Fruit fly (Drosophila melanogaster) whole organism, embryonic: ENCODE data around the gene Cyp4d1.

Experiments
- BEAF-32 ChIP-seq: fragments of 200-800 bp; sonication (Bioruptor generic); optimal IDR thresholded peaks from 3 replicates; lab custom pipeline; 2017; ENCODE audit warnings: missing biosample characterization, missing genetic modification characterization, mild to moderate bottlenecking, moderate library complexity, missing genetic modification reagents
- CG14860 ChIP-seq: fragments of 200-800 bp; sonication (Bioruptor generic); IDR thresholded peaks from 3 replicates; pipeline ENCODE4 v1.3.6; 2022; ENCODE audit warnings: missing biosample characterization, missing genetic modification characterization; ENCODE audit not compliant: partially characterized antibody
- CG1647 ChIP-seq: fragments of 200-800 bp; sonication (Bioruptor generic); optimal IDR thresholded peaks from 3 replicates; lab custom pipeline; 2016; ENCODE audit warnings: missing biosample characterization, missing genetic modification characterization
- CG17829 ChIP-seq: fragments of 200-800 bp; optimal IDR thresholded peaks from 2 replicates; lab custom pipeline; 2019; ENCODE audit warnings: missing biosample characterization, mild to moderate bottlenecking, missing genetic modification characterization, moderate library complexity
- CG2129 ChIP-seq: fragments of 200-800 bp; sonication (Bioruptor generic); IDR thresholded peaks from 2 replicates; pipeline ENCODE4 v1.3.6; 2022; ENCODE audit warnings: missing biosample characterization, missing genetic modification characterization; ENCODE audit not compliant: partially characterized antibody
- CG30403 ChIP-seq: fragments of 200-800 bp; sonication (Bioruptor generic); optimal IDR thresholded peaks from 3 replicates; lab custom pipeline; 2016; ENCODE audit warnings: missing biosample characterization, missing genetic modification characterization
- CG33557 ChIP-seq: fragments of 200-800 bp; sonication (Bioruptor generic); optimal IDR thresholded peaks from 2 replicates; lab custom pipeline; 2019; ENCODE audit warnings: missing biosample characterization, mild to moderate bottlenecking, missing genetic modification characterization, moderate library complexity
- CG4424 ChIP-seq: fragments of 200-800 bp; sonication (Bioruptor generic); optimal IDR thresholded peaks from 3 replicates; lab custom pipeline; 2016; ENCODE audit warnings: missing biosample characterization, missing genetic modification characterization
- CG4617 ChIP-seq: fragments of 200-800 bp; sonication (Bioruptor generic); optimal IDR thresholded peaks from 3 replicates; lab custom pipeline; 2016; ENCODE audit warnings: missing biosample characterization, missing genetic modification characterization, borderline replicate concordance
- CG6254 ChIP-seq: fragments of 200-800 bp; sonication (Bioruptor generic); optimal IDR thresholded peaks from 3 replicates; lab custom pipeline; 2017; ENCODE audit warnings: mild to moderate bottlenecking, missing biosample characterization, missing genetic modification reagents, missing genetic modification characterization
- CG6272 ChIP-seq: fragments of 200-800 bp; sonication (Bioruptor generic); IDR thresholded peaks from 2 replicates; pipeline ENCODE4 v1.3.6; 2022; ENCODE audit warnings: missing biosample characterization, missing genetic modification characterization
- CG6654 ChIP-seq: fragments of 200-800 bp; sonication (Bioruptor generic); optimal IDR thresholded peaks from 2 replicates; lab custom pipeline; 2017; ENCODE audit warnings: missing biosample characterization, mild to moderate bottlenecking, missing genetic modification characterization
- CG6791 ChIP-seq: fragments of 200-800 bp; sonication (Bioruptor generic); IDR thresholded peaks from 3 replicates; pipeline ENCODE4 v1.3.6; 2022; ENCODE audit warnings: missing biosample characterization, missing genetic modification characterization; ENCODE audit not compliant: partially characterized antibody
- CG9797 ChIP-seq: fragments of 200-800 bp; sonication (Bioruptor generic); optimal IDR thresholded peaks from 3 replicates; lab custom pipeline; 2018; ENCODE audit warnings: missing biosample characterization, mild to moderate bottlenecking, missing genetic modification characterization
- CoRest ChIP-seq: fragments of 200-800 bp; sonication (Bioruptor generic); optimal IDR thresholded peaks from 3 replicates; lab custom pipeline; 2018; ENCODE audit warnings: missing biosample characterization, mild to moderate bottlenecking, missing genetic modification characterization, moderate library complexity
- D19A ChIP-seq: fragments of 200-800 bp; optimal IDR thresholded peaks from 3 replicates; lab custom pipeline; 2019; ENCODE audit warnings: missing biosample characterization, mild to moderate bottlenecking, missing genetic modification characterization, moderate library complexity
- Dad ChIP-seq: fragments of 200-800 bp; sonication (Bioruptor generic); optimal IDR thresholded peaks from 3 replicates; lab custom pipeline; 2016; ENCODE audit warnings: missing biosample characterization, missing genetic modification characterization
- Dbx ChIP-seq: fragments of 200-800 bp; sonication (Bioruptor generic); IDR thresholded peaks from 3 replicates; pipeline ENCODE4 v1.3.6; 2022; ENCODE audit warnings: missing biosample characterization, missing genetic modification characterization
- Dp ChIP-seq: fragments of 200-800 bp; sonication (Bioruptor generic); optimal IDR thresholded peaks from 2 replicates; lab custom pipeline; 2018; ENCODE audit warnings: missing biosample characterization, mild to moderate bottlenecking, missing genetic modification characterization, moderate library complexity
- ERR ChIP-seq: fragments of 200-800 bp; sonication (Bioruptor generic); optimal IDR thresholded peaks from 2 replicates; lab custom pipeline; 2016; ENCODE audit warnings: missing biosample characterization, missing genetic modification characterization
- Gsc ChIP-seq: fragments of 200-800 bp; sonication (Bioruptor generic); IDR thresholded peaks from 2 replicates; pipeline ENCODE4 v1.3.6; 2022; ENCODE audit warnings: missing biosample characterization, missing genetic modification characterization
- HLH4C ChIP-seq: fragments of 200-800 bp; sonication (Bioruptor generic); IDR thresholded peaks from 3 replicates; pipeline ENCODE4 v1.3.6; 2022; ENCODE audit warnings: missing biosample characterization, missing genetic modification characterization; ENCODE audit not compliant: partially characterized antibody
- Hmr ChIP-seq: fragments of 200-800 bp; sonication (Bioruptor generic); optimal IDR thresholded peaks from 3 replicates; lab custom pipeline; 2017; ENCODE audit warnings: mild to moderate bottlenecking, missing biosample characterization, missing genetic modification reagents, missing genetic modification characterization
- Myb ChIP-seq: fragments of 200-800 bp; sonication (Bioruptor generic); optimal IDR thresholded peaks from 2 replicates; lab custom pipeline; 2016; ENCODE audit warnings: missing biosample characterization, missing genetic modification characterization
- NFAT ChIP-seq: fragments of 200-800 bp; sonication (Bioruptor generic); IDR thresholded peaks from 2 replicates; pipeline ENCODE4 v1.3.6; 2022; ENCODE audit warnings: missing biosample characterization, missing genetic modification characterization
- PHDP ChIP-seq: fragments of 200-800 bp; sonication (Bioruptor generic); optimal IDR thresholded peaks from 3 replicates; lab custom pipeline; 2018; ENCODE audit warnings: missing biosample characterization, mild to moderate bottlenecking, missing genetic modification characterization, moderate library complexity
- Ssrp ChIP-seq: fragments of 200-800 bp; sonication (Bioruptor generic); optimal IDR thresholded peaks from 2 replicates; lab custom pipeline; 2018; ENCODE audit warnings: missing biosample characterization, mild to moderate bottlenecking, missing genetic modification characterization, moderate library complexity
- Stat92E ChIP-seq, 3 experiments: fragments of >200 bp in 2 of 3; fragments of 200-800 bp in 1 of 3; sonication (Bioruptor generic) in 1 of 3; optimal IDR thresholded peaks; 2 replicates each; lab custom pipeline; 2017 to 2019; ENCODE audit warnings: missing biosample characterization in 3 of 3, missing genetic modification characterization in 3 of 3, mild to moderate bottlenecking in 1 of 3, moderate library complexity in 1 of 3
- Trl ChIP-seq, 3 experiments: fragments of >200 bp in 2 of 3; fragments of 200-800 bp in 1 of 3; sonication (Bioruptor generic) in 1 of 3; optimal IDR thresholded peaks; 2 replicates in 1 of 3; 3 replicates in 2 of 3; lab custom pipeline; 2016 to 2017; ENCODE audit warnings: missing biosample characterization in 1 of 3, missing genetic modification characterization in 1 of 3
- Xbp1 ChIP-seq: fragments of 200-800 bp; sonication (Bioruptor generic); optimal IDR thresholded peaks from 3 replicates; lab custom pipeline; 2016; ENCODE audit warnings: missing biosample characterization, mild to moderate bottlenecking, missing genetic modification characterization
- amos ChIP-seq: fragments of 200-800 bp; sonication (Bioruptor generic); IDR thresholded peaks from 2 replicates; pipeline ENCODE4 v1.3.6; 2022; ENCODE audit warnings: missing biosample characterization, missing genetic modification characterization; ENCODE audit not compliant: partially characterized antibody
- bbx ChIP-seq: fragments of 200-800 bp; sonication (Bioruptor generic); IDR thresholded peaks from 2 replicates; pipeline ENCODE4 v1.3.6; 2022; ENCODE audit warnings: missing biosample characterization, missing genetic modification characterization; ENCODE audit not compliant: partially characterized antibody
- disco-r ChIP-seq: fragments of 200-800 bp; sonication (Bioruptor generic); optimal IDR thresholded peaks from 2 replicates; lab custom pipeline; 2016; ENCODE audit warnings: missing biosample characterization, missing genetic modification characterization
- dysf ChIP-seq: fragments of 200-800 bp; sonication (Bioruptor generic); IDR thresholded peaks from 3 replicates; pipeline ENCODE4 v1.3.6; 2022; ENCODE audit warnings: missing biosample characterization, missing genetic modification characterization
- exex ChIP-seq: fragments of 200-800 bp; sonication (Bioruptor generic); optimal IDR thresholded peaks from 4 replicates; lab custom pipeline; 2018; ENCODE audit warnings: missing biosample characterization, mild to moderate bottlenecking, missing genetic modification characterization, moderate library complexity
- gro ChIP-seq: fragments of 200-800 bp; sonication (Bioruptor generic); optimal IDR thresholded peaks from 2 replicates; lab custom pipeline; 2016; ENCODE audit warnings: missing biosample characterization, missing genetic modification characterization
- hbn ChIP-seq: fragments of 200-800 bp; sonication (Bioruptor generic); IDR thresholded peaks from 2 replicates; pipeline ENCODE4 v1.3.6; 2022; ENCODE audit warnings: missing biosample characterization, missing genetic modification characterization; ENCODE audit not compliant: partially characterized antibody
- inv ChIP-seq: fragments of 200-800 bp; sonication (Bioruptor generic); IDR thresholded peaks from 2 replicates; pipeline ENCODE4 v1.3.6; 2022; ENCODE audit warnings: missing biosample characterization, missing genetic modification characterization; ENCODE audit not compliant: partially characterized antibody
- jing ChIP-seq: fragments of 200-800 bp; sonication (Bioruptor generic); optimal IDR thresholded peaks from 2 replicates; lab custom pipeline; 2018; ENCODE audit warnings: missing biosample characterization, mild to moderate bottlenecking, missing genetic modification characterization
- nerfin-2 ChIP-seq: fragments of 200-800 bp; sonication (Bioruptor generic); IDR thresholded peaks from 2 replicates; pipeline ENCODE4 v1.3.6; 2022; ENCODE audit warnings: missing biosample characterization, missing genetic modification characterization; ENCODE audit not compliant: partially characterized antibody
- nmo ChIP-seq: fragments of 200-800 bp; sonication (Bioruptor generic); optimal IDR thresholded peaks from 2 replicates; lab custom pipeline; 2018; ENCODE audit warnings: missing biosample characterization, mild to moderate bottlenecking, missing genetic modification characterization, moderate library complexity
- nom ChIP-seq: fragments of 200-800 bp; sonication (Bioruptor generic); optimal IDR thresholded peaks from 2 replicates; lab custom pipeline; 2017; ENCODE audit warnings: missing biosample characterization, missing genetic modification characterization, mild to moderate bottlenecking, moderate library complexity, missing genetic modification reagents
- sisA ChIP-seq: fragments of 200-800 bp; sonication (Bioruptor generic); IDR thresholded peaks from 2 replicates; pipeline ENCODE4 v1.3.6; 2022; ENCODE audit warnings: missing biosample characterization, missing genetic modification characterization
- stwl ChIP-seq: fragments of 200-800 bp; sonication (Bioruptor generic); optimal IDR thresholded peaks from 3 replicates; lab custom pipeline; 2018; ENCODE audit warnings: missing biosample characterization, mild to moderate bottlenecking, missing genetic modification characterization, moderate library complexity
- sug ChIP-seq: fragments of 200-800 bp; optimal IDR thresholded peaks from 2 replicates; lab custom pipeline; 2019; ENCODE audit warnings: missing biosample characterization, mild to moderate bottlenecking, missing genetic modification characterization, moderate library complexity
- tll ChIP-seq, 2 experiments: fragments of 200-800 bp in 1 of 2; fragments of >200 bp in 1 of 2; sonication (Bioruptor generic) in 1 of 2; optimal IDR thresholded peaks; 2 replicates each; lab custom pipeline; 2017 to 2019; ENCODE audit warnings: missing biosample characterization in 2 of 2, missing genetic modification characterization in 2 of 2, mild to moderate bottlenecking in 1 of 2, moderate library complexity in 1 of 2
- unc-4 ChIP-seq: fragments of 200-800 bp; sonication (Bioruptor generic); IDR thresholded peaks from 2 replicates; pipeline ENCODE4 v1.3.6; 2022; ENCODE audit warnings: missing biosample characterization, missing genetic modification characterization; ENCODE audit not compliant: partially characterized antibody

The Cyp4d1 gene

DNA sequence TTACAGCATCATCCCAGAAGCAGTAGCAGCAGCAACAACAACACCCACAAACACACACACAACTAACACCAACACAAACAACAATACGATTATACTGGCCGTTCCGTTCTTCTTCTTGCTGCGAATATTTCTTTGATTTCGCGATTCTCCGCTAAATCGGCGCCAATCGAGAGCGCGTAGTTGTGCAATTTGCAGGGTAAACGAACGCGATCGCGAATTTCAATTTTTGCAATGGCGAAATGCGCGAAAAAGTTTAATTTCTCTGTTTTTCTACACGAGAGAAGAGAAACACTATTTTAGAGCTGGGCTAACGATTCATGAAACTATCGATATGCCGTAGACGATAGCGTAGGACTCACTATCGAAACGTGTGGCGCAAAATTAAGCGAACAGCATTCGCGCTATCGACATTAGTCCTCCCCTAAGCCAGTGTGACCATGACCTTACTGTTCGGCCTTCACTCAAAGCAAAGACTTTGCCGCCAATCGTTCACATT, 3.3 kb downstream of the Cyp4d1 start, which contains the start of gene wapl (continued):
- TF ChIP-seq amos (GFP tag; lab: Robert Waterston, UW) (peak; percentile 97), CG4424 (GFP tag; lab: Kevin White, UChicago) (no peak), stwl (tag; lab: Kevin White, UChicago) (peak; percentile 61), CoRest (tag; lab: Kevin White, UChicago) (peak; percentile 6), disco-r (no peak), unc-4 (GFP tag; lab: Robert Waterston, UW) (peak; percentile 96), bbx (GFP tag; lab: Robert Waterston, UW) (peak; percentile 97), CG14860 (GFP tag; lab: Robert Waterston, UW) (peak; percentile 87), inv (GFP tag; lab: Robert Waterston, UW) (peak; percentile 91), CG30403 (GFP tag; lab: Kevin White, UChicago) (peak; percentile 13), CG6654 (GFP tag; lab: Kevin White, UChicago) (no peak), nmo (GFP tag; lab: Kevin White, UChicago) (peak; percentile 34), dysf (GFP tag; lab: Robert Waterston, UW) (no peak), sisA (GFP tag; lab: Robert Waterston, UW) (0 out of 2 replicates have a peak, but pooled peaks have one; percentile 8), jing (GFP tag; lab: Kevin White, UChicago) (no peak), CG6254 (GFP tag; lab: Kevin White, UChicago) (no peak), Hmr (peak; percentile 53), CG17829 (tag; lab: Kevin White, UChicago) (peak; percentile 14), CG33557 (GFP tag; lab: Kevin White, UChicago) (no peak), hbn (GFP tag; lab: Robert Waterston, UW) (peak; percentile 92), CG6791 (GFP tag; lab: Robert Waterston, UW) (peak; percentile 95), Stat92E (GFP tag; optimal IDR thresholded peaks at IDR 0.05; lab: Kevin White, UChicago) (peak in 1 of 3 experiments; percentile 8), nerfin-2 (GFP tag; lab: Robert Waterston, UW) (peak; percentile 87), exex (tag; lab: Kevin White, UChicago) (no peak), Dbx (GFP tag; lab: Robert Waterston, UW) (peak; percentile 53; the same call in 1 of the 3 replicates), Trl (optimal IDR thresholded peaks at IDR 0.05; lab: Kevin White, UChicago) (no peak), Trl (GFP tag; optimal IDR thresholded peaks at IDR 0.05; lab: Kevin White, UChicago) (peak; percentile 22), Ssrp (tag; lab: Kevin White, UChicago) (no peak), CG9797 (peak; percentile 85), HLH4C (GFP tag; lab: Robert Waterston, UW) (peak; percentile 92), CG2129 (peak; percentile 77), Myb (GFP tag; lab: Kevin White, UChicago) (peak; percentile 67), Gsc (GFP tag; lab: Robert Waterston, UW) (no peak), PHDP (tag; lab: Kevin White, UChicago) (no peak), sug (tag; lab: Kevin White, UChicago) (peak; percentile 49), nom (GFP tag; lab: Kevin White, UChicago) (peak; percentile 16), NFAT (GFP tag; lab: Robert Waterston, UW) (0 out of 2 replicates have a peak, but pooled peaks have one; percentile 26), CG6272 (GFP tag; lab: Robert Waterston, UW) (peak; percentile 33; the same call in 1 of the 2 replicates), tll (GFP tag; optimal IDR thresholded peaks at IDR 0.05; lab: Kevin White, UChicago) (no peak), CG4617 (GFP tag; lab: Kevin White, UChicago) (peak; percentile 89), BEAF-32 (peak; percentile 97), gro (GFP tag; lab: Kevin White, UChicago) (peak; percentile 77), ERR (GFP tag; lab: Kevin White, UChicago) (peak; percentile 49), Dad (GFP tag; lab: Kevin White, UChicago) (no peak), Xbp1 (GFP tag; lab: Kevin White, UChicago) (peak; percentile 46), Dp (peak; percentile 91), CG1647 (GFP tag; lab: Kevin White, UChicago) (no peak), D19A (tag; lab: Kevin White, UChicago) (no peak)
